Worm (Caenorhabditis elegans) whole organism, L3 larva: ENCODE data around the gene R10E4.1.

Experiments
- R02D3.7 ChIP-seq: fragments of 150-350 bp; optimal IDR thresholded peaks from 2 replicates; lab custom pipeline; 2014; ENCODE audit warnings: missing biosample characterization, missing genetic modification characterization
- ceh-28 ChIP-seq: fragments of 150-350 bp; optimal IDR thresholded peaks from 2 replicates; lab custom pipeline; 2014; ENCODE audit warnings: missing biosample characterization, missing genetic modification reagents, missing genetic modification characterization
- elt-3 ChIP-seq, 3 experiments: fragments of 150-350 bp in 1 of 3; sonication (generic microtip) in 2 of 3; optimal IDR thresholded peaks; 2 replicates in 2 of 3; 4 replicates in 1 of 3; lab custom pipeline; 2014 to 2017; ENCODE audit warnings: missing biosample characterization in 3 of 3, missing genetic modification characterization in 3 of 3
- lin-15B ChIP-seq: fragments of 150-350 bp; optimal IDR thresholded peaks from 2 replicates; lab custom pipeline; 2014; ENCODE audit warnings: missing biosample characterization, missing genetic modification characterization
- lin-39 ChIP-seq: fragments of 150-350 bp; optimal IDR thresholded peaks from 2 replicates; lab custom pipeline; 2018; ENCODE audit warnings: missing biosample characterization, missing genetic modification reagents, missing genetic modification characterization
- nhr-11 ChIP-seq: fragments of 150-350 bp; optimal IDR thresholded peaks from 2 replicates; lab custom pipeline; 2014; ENCODE audit warnings: missing biosample characterization, missing genetic modification characterization
- nhr-237 ChIP-seq: fragments of 150-350 bp; optimal IDR thresholded peaks from 2 replicates; lab custom pipeline; 2014; ENCODE audit warnings: missing biosample characterization, missing genetic modification characterization
- nhr-28 ChIP-seq: fragments of 150-350 bp; optimal IDR thresholded peaks from 2 replicates; lab custom pipeline; 2014; ENCODE audit warnings: missing biosample characterization, missing genetic modification characterization
- pha-4 ChIP-seq: fragments of 150-350 bp; optimal IDR thresholded peaks from 2 replicates; lab custom pipeline; 2014; ENCODE audit warnings: missing biosample characterization, missing genetic modification reagents, missing genetic modification characterization
- snpc-4 ChIP-seq: fragments of 150-350 bp; optimal IDR thresholded peaks from 2 replicates; lab custom pipeline; 2014; ENCODE audit warnings: missing biosample characterization, missing genetic modification characterization
- unc-62 ChIP-seq: fragments of 150-350 bp; sonication (generic microtip); optimal IDR thresholded peaks from 4 replicates; lab custom pipeline; 2014; ENCODE audit warnings: missing biosample characterization, missing genetic modification reagents, missing genetic modification characterization
- zag-1 ChIP-seq: fragments of 150-350 bp; optimal IDR thresholded peaks from 2 replicates; lab custom pipeline; 2014; ENCODE audit warnings: missing biosample characterization, missing genetic modification characterization

ce11 chrIII:4289952-4290351, 20.4 kb downstream of the R10E4.1 start:
- TF ChIP-seq zag-1 (tag; lab: Kevin White, UChicago) (no peak), ceh-28 (tag; lab: Kevin White, UChicago) (no peak), nhr-11 (tag; lab: Kevin White, UChicago) (no peak), pha-4 (no peak), R02D3.7 (tag; lab: Kevin White, UChicago) (no peak), nhr-28 (tag; lab: Kevin White, UChicago) (no peak), lin-39 (tag; lab: Kevin White, UChicago) (no peak), snpc-4 (no peak), lin-15B (tag; lab: Kevin White, UChicago) (no peak), unc-62 (GFP tag; lab: Kevin White, UChicago) (no peak), elt-3 (tag; optimal IDR thresholded peaks at IDR 0.05; lab: Kevin White, UChicago) (no peak), nhr-237 (tag; lab: Kevin White, UChicago) (no peak)
